Fruit fly (Drosophila melanogaster): ENCODE data around the gene CG12204.

CG12204 gene

dm6 chrX:19453138-19453537 lies 41.1 kb downstream of the CG12204 start (continued):
- no peak for TF ChIP-seq CG15011 (GFP tag; optimal IDR thresholded peaks at IDR 0.05)
- peak; percentile 37 for TF ChIP-seq Blimp-1 (GFP tag; optimal IDR thresholded peaks at IDR 0.05)
- no peak for TF ChIP-seq prd (optimal IDR thresholded peaks at IDR 0.05)
- TF ChIP-seq prd (GFP tag; IDR thresholded peaks at IDR 0.05), result peak; percentile 47; the same call in 2 of the 3 replicates
- TF ChIP-seq CG2875 (GFP tag; optimal IDR thresholded peaks at IDR 0.05), result no peak
- peak; percentile 17 for TF ChIP-seq CG12071 (GFP tag; optimal IDR thresholded peaks at IDR 0.05)
- no peak for TF ChIP-seq CG15696 (tag; optimal IDR thresholded peaks at IDR 0.05)
- no peak for TF ChIP-seq maf-S (GFP tag; optimal IDR thresholded peaks at IDR 0.05)
- TF ChIP-seq bsh (GFP tag; optimal IDR thresholded peaks at IDR 0.05), result peak in 1 of 2 experiments; percentile 37
- TF ChIP-seq TFAM (GFP tag; optimal IDR thresholded peaks at IDR 0.05), result no peak
- no peak for TF ChIP-seq Atf3 (GFP tag; optimal IDR thresholded peaks at IDR 0.05)
- no peak for TF ChIP-seq aop (GFP tag; IDR thresholded peaks at IDR 0.05)
- no peak for TF ChIP-seq ham (GFP tag; IDR thresholded peaks at IDR 0.05)
- no peak for TF ChIP-seq abd-A (tag; optimal IDR thresholded peaks at IDR 0.05)
- TF ChIP-seq sima (GFP tag; optimal IDR thresholded peaks at IDR 0.05), result no peak
- no peak for TF ChIP-seq CG12104 (GFP tag; optimal IDR thresholded peaks at IDR 0.05)
- TF ChIP-seq Trl (optimal IDR thresholded peaks at IDR 0.05), result no peak
- TF ChIP-seq Trl (GFP tag; optimal IDR thresholded peaks at IDR 0.05), result no peak
- TF ChIP-seq CG9215 (GFP tag; IDR thresholded peaks at IDR 0.05), result no peak; the same call in 1 of the 2 replicates
- TF ChIP-seq HLH4C (GFP tag; IDR thresholded peaks at IDR 0.05; ENCODE audit: partially characterized antibody), result no peak
- TF ChIP-seq CG6689 (GFP tag; IDR thresholded peaks at IDR 0.05), result no peak
- TF ChIP-seq CG3847 (GFP tag; IDR thresholded peaks at IDR 0.05), result peak; percentile 48; the same call in 1 of the 2 replicates
- TF ChIP-seq kah (GFP tag; optimal IDR thresholded peaks at IDR 0.05), result no peak
- no peak for TF ChIP-seq CG1529 (GFP tag; optimal IDR thresholded peaks at IDR 0.05)
- TF ChIP-seq danr (GFP tag; IDR thresholded peaks at IDR 0.05), result 0 out of 2 replicates have a peak, but pooled peaks have one; percentile 20
- peak; percentile 54 for TF ChIP-seq Xrp1 (GFP tag; IDR thresholded peaks at IDR 0.05)
- peak; percentile 22 for TF ChIP-seq Hr3 (GFP tag; optimal IDR thresholded peaks at IDR 0.05)
- TF ChIP-seq crol (GFP tag; IDR thresholded peaks at IDR 0.05), result no peak
- no peak for TF ChIP-seq chinmo (GFP tag; IDR thresholded peaks at IDR 0.05; ENCODE audit: partially characterized antibody)
- no peak for TF ChIP-seq zfh2 (GFP tag; optimal IDR thresholded peaks at IDR 0.05)
- no peak for TF ChIP-seq CG4854 (GFP tag; optimal IDR thresholded peaks at IDR 0.05)
- no peak for TF ChIP-seq pros (GFP tag; optimal IDR thresholded peaks at IDR 0.05)
- TF ChIP-seq toy (GFP tag; IDR thresholded peaks at IDR 0.05), result no peak
- TF ChIP-seq CG6791 (GFP tag; IDR thresholded peaks at IDR 0.05; ENCODE audit: partially characterized antibody), result no peak
- TF ChIP-seq bigmax (GFP tag; optimal IDR thresholded peaks at IDR 0.05), result no peak
- no peak for TF ChIP-seq CG2129 (GFP tag; IDR thresholded peaks at IDR 0.05; ENCODE audit: partially characterized antibody)
- TF ChIP-seq Scr (GFP tag; IDR thresholded peaks at IDR 0.05; ENCODE audit: partially characterized antibody), result no peak
- TF ChIP-seq pfk (GFP tag; optimal IDR thresholded peaks at IDR 0.05), result no peak
- peak; percentile 8 for TF ChIP-seq Deaf1 (tag; optimal IDR thresholded peaks at IDR 0.05)
- TF ChIP-seq vfl (GFP tag; optimal IDR thresholded peaks at IDR 0.05), result no peak
- TF ChIP-seq vvl (GFP tag; IDR thresholded peaks at IDR 0.05), result peak; percentile 51
- no peak for TF ChIP-seq CG10543 (GFP tag; optimal IDR thresholded peaks at IDR 0.05)
- peak; percentile 25 for TF ChIP-seq CG6854 (GFP tag; optimal IDR thresholded peaks at IDR 0.05)
- no peak for TF ChIP-seq tgo (GFP tag; IDR thresholded peaks at IDR 0.05)
- no peak for TF ChIP-seq en (GFP tag; optimal IDR thresholded peaks at IDR 0.05)
- peak; percentile 38 for TF ChIP-seq CG10979 (tag; optimal IDR thresholded peaks at IDR 0.05)
- TF ChIP-seq Hr78 (GFP tag; optimal IDR thresholded peaks at IDR 0.05), result no peak
- TF ChIP-seq sc (optimal IDR thresholded peaks at IDR 0.05), result no peak
- no peak for TF ChIP-seq sc (GFP tag; optimal IDR thresholded peaks at IDR 0.05)
- no peak for TF ChIP-seq Opbp (GFP tag; IDR thresholded peaks at IDR 0.05; ENCODE audit: partially characterized antibody)
- no peak for TF ChIP-seq CG11085 (GFP tag; IDR thresholded peaks at IDR 0.05)

All from whole organism, embryonic.